Worm (Caenorhabditis elegans): ENCODE measurements around the gene poml-1.

DNA sequence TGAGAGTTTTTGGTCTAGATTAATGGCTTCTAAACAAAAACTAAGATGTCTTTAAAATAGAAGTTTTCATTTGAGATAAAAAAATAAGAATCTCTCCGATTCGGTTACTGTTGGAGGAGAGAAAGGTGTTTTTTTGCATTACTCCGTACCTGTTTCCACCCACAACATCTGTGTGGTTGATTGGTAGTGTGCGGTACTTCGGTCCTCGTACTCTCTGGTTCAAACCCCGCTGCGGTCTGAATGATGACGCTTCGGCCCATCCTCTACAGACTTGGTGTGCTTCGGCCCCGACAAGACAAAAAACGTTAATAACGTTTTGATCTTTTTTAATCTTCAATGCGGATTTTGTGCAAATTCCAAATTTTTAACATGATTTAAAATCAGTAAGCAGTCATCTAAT is 25.2 kb downstream of the poml-1 start:
- TF ChIP-seq dao-5 (tag; optimal IDR thresholded peaks at IDR 0.05) (no peak), him-1 (tag; optimal IDR thresholded peaks at IDR 0.05) (no peak)
